Worm (Caenorhabditis elegans) whole organism, mixed stage, embryonic: Measurements from ENCODE around the gene T19D7.7.

Experiments used
- M03D4.4 ChIP-seq: sonication (generic microtip); optimal IDR thresholded peaks from 2 replicates; lab custom pipeline; 2017; ENCODE audit warnings: mild to moderate bottlenecking, missing genetic modification characterization, missing compliant biosample characterization
- bed-3 ChIP-seq: fragments of 200-800 bp; sonication (Bioruptor generic); optimal IDR thresholded peaks from 3 replicates; lab custom pipeline; 2018; ENCODE audit warnings: mild to moderate bottlenecking, missing genetic modification characterization, moderate library complexity, missing compliant biosample characterization
- blmp-1 ChIP-seq: fragments of 150-350 bp; optimal IDR thresholded peaks from 2 replicates; lab custom pipeline; 2014; ENCODE audit warnings: missing biosample characterization, missing genetic modification characterization
- ceh-39 ChIP-seq: fragments of 150-350 bp; optimal IDR thresholded peaks from 2 replicates; lab custom pipeline; 2014; ENCODE audit warnings: missing biosample characterization, missing genetic modification characterization
- ceh-43 ChIP-seq: fragments of 200-800 bp; sonication (Bioruptor generic); optimal IDR thresholded peaks from 2 replicates; lab custom pipeline; 2018; ENCODE audit warnings: mild to moderate bottlenecking, missing genetic modification characterization, moderate library complexity, missing compliant biosample characterization
- ceh-83 ChIP-seq: fragments of 200-800 bp; sonication (Bioruptor generic); optimal IDR thresholded peaks from 2 replicates; lab custom pipeline; 2018; ENCODE audit warnings: mild to moderate bottlenecking, missing genetic modification characterization, missing compliant biosample characterization
- ces-1 ChIP-seq: fragments of 150-350 bp; optimal IDR thresholded peaks from 2 replicates; lab custom pipeline; 2014; ENCODE audit warnings: missing biosample characterization, missing genetic modification reagents, missing genetic modification characterization
- drap-1 ChIP-seq: fragments of 200-800 bp; sonication (Bioruptor generic); optimal IDR thresholded peaks from 3 replicates; lab custom pipeline; 2018; ENCODE audit warnings: mild to moderate bottlenecking, missing genetic modification characterization, missing compliant biosample characterization
- elt-1 ChIP-seq: sonication (generic microtip); optimal IDR thresholded peaks from 2 replicates; lab custom pipeline; 2017; ENCODE audit warnings: missing genetic modification characterization, mild to moderate bottlenecking, missing compliant biosample characterization, antibody characterized with exemption, moderate library complexity, borderline replicate concordance; ENCODE audit not compliant: insufficient read depth
- elt-3 ChIP-seq: fragments of 150-350 bp; optimal IDR thresholded peaks from 2 replicates; lab custom pipeline; 2014; ENCODE audit warnings: missing biosample characterization, missing genetic modification characterization
- flh-1 ChIP-seq: fragments of 200-800 bp; sonication (Bioruptor generic); optimal IDR thresholded peaks from 2 replicates; lab custom pipeline; 2018; ENCODE audit warnings: mild to moderate bottlenecking, missing genetic modification characterization, moderate library complexity, missing compliant biosample characterization
- ham-2 ChIP-seq: fragments of 200-800 bp; sonication (Bioruptor generic); optimal IDR thresholded peaks from 2 replicates; lab custom pipeline; 2018; ENCODE audit warnings: mild to moderate bottlenecking, missing genetic modification characterization, missing compliant biosample characterization
- hlh-1 ChIP-seq: fragments of 150-350 bp; optimal IDR thresholded peaks from 2 replicates; lab custom pipeline; 2014; ENCODE audit warnings: missing biosample characterization, missing genetic modification reagents, missing genetic modification characterization
- lin-32 ChIP-seq: fragments of 200-800 bp; sonication (Bioruptor generic); optimal IDR thresholded peaks from 2 replicates; lab custom pipeline; 2018; ENCODE audit warnings: mild to moderate bottlenecking, missing genetic modification characterization, missing compliant biosample characterization
- lsy-2 ChIP-seq: fragments of 150-350 bp; optimal IDR thresholded peaks from 2 replicates; lab custom pipeline; 2014; ENCODE audit warnings: missing biosample characterization, missing genetic modification characterization
- mab-5 ChIP-seq: fragments of 150-350 bp; optimal IDR thresholded peaks from 2 replicates; lab custom pipeline; 2014; ENCODE audit warnings: missing biosample characterization, missing genetic modification characterization
- mep-1 ChIP-seq: fragments of 150-350 bp; optimal IDR thresholded peaks from 2 replicates; lab custom pipeline; 2017; ENCODE audit warnings: missing biosample characterization, missing genetic modification reagents, missing genetic modification characterization, inconsistent platforms
- mls-2 ChIP-seq: sonication (generic microtip); optimal IDR thresholded peaks from 2 replicates; lab custom pipeline; 2016; ENCODE audit warnings: mild to moderate bottlenecking, missing genetic modification characterization, moderate library complexity, missing compliant biosample characterization
- nhr-2 ChIP-seq: fragments of 150-350 bp; optimal IDR thresholded peaks from 2 replicates; lab custom pipeline; 2014; ENCODE audit warnings: missing biosample characterization, missing genetic modification characterization
- nhr-237 ChIP-seq: fragments of 150-350 bp; optimal IDR thresholded peaks from 2 replicates; lab custom pipeline; 2014; ENCODE audit warnings: missing biosample characterization, missing genetic modification characterization
- nhr-28 ChIP-seq: fragments of 150-350 bp; optimal IDR thresholded peaks from 2 replicates; lab custom pipeline; 2014; ENCODE audit warnings: missing biosample characterization, missing genetic modification characterization
- nhr-76 ChIP-seq: sonication (generic microtip); optimal IDR thresholded peaks from 2 replicates; lab custom pipeline; 2017; ENCODE audit warnings: missing biosample characterization, missing genetic modification characterization
- pha-4 ChIP-seq: fragments of 150-350 bp; optimal IDR thresholded peaks from 2 replicates; lab custom pipeline; 2018; ENCODE audit warnings: missing biosample characterization, missing genetic modification reagents, missing genetic modification characterization
- sem-2 ChIP-seq: fragments of 200-800 bp; sonication (Bioruptor generic); optimal IDR thresholded peaks from 2 replicates; lab custom pipeline; 2018; ENCODE audit warnings: mild to moderate bottlenecking, missing genetic modification characterization, missing compliant biosample characterization
- snpc-4 ChIP-seq: fragments of 150-350 bp; optimal IDR thresholded peaks from 2 replicates; lab custom pipeline; 2014; ENCODE audit warnings: missing biosample characterization, missing genetic modification characterization
- sptf-1 ChIP-seq: sonication (generic microtip); optimal IDR thresholded peaks from 2 replicates; lab custom pipeline; 2017; ENCODE audit warnings: mild to moderate bottlenecking, missing genetic modification characterization, moderate library complexity, missing compliant biosample characterization
- tbx-8 ChIP-seq: fragments of 200-800 bp; sonication (Bioruptor generic); optimal IDR thresholded peaks from 2 replicates; lab custom pipeline; 2018; ENCODE audit warnings: mild to moderate bottlenecking, missing genetic modification characterization, moderate library complexity, missing compliant biosample characterization
- unc-120 ChIP-seq: sonication (generic microtip); optimal IDR thresholded peaks from 2 replicates; lab custom pipeline; 2017; ENCODE audit warnings: missing genetic modification characterization, missing compliant biosample characterization; ENCODE audit not compliant: poor library complexity, severe bottlenecking
- unc-39 ChIP-seq: fragments of 150-350 bp; optimal IDR thresholded peaks from 2 replicates; lab custom pipeline; 2014; ENCODE audit warnings: missing biosample characterization, missing genetic modification characterization
- unc-62 ChIP-seq: fragments of 150-350 bp; optimal IDR thresholded peaks from 2 replicates; lab custom pipeline; 2014; ENCODE audit warnings: missing biosample characterization, missing genetic modification reagents, missing genetic modification characterization
- ztf-11 ChIP-seq: fragments of 150-350 bp; optimal IDR thresholded peaks from 2 replicates; lab custom pipeline; 2014; ENCODE audit warnings: missing biosample characterization, missing genetic modification characterization

T19D7.7 gene

ce11 chrX:646493-646892, 34.3 kb downstream of the T19D7.7 start:
- no peak for TF ChIP-seq ham-2 (GFP tag; lab: Kevin White, UChicago)
- TF ChIP-seq pha-4, result no peak
- TF ChIP-seq sptf-1 (tag; lab: Kevin White, UChicago), result no peak
- no peak for TF ChIP-seq ztf-11 (tag; lab: Kevin White, UChicago)
- TF ChIP-seq elt-3 (tag; lab: Kevin White, UChicago), result no peak
- no peak for TF ChIP-seq mep-1
- no peak for TF ChIP-seq nhr-237 (tag; lab: Kevin White, UChicago)
- no peak for TF ChIP-seq tbx-8 (GFP tag; lab: Kevin White, UChicago)

- no peak for TF ChIP-seq ztf-11 (tag; lab: Kevin White, UChicago)
- no peak for TF ChIP-seq ceh-83 (GFP tag; lab: Kevin White, UChicago)
- no peak for TF ChIP-seq ceh-39 (tag; lab: Kevin White, UChicago)
- no peak for TF ChIP-seq unc-62
- TF ChIP-seq nhr-76 (tag; lab: Kevin White, UChicago), result no peak
- no peak for TF ChIP-seq bed-3 (GFP tag; lab: Kevin White, UChicago)
- TF ChIP-seq M03D4.4 (tag; lab: Kevin White, UChicago), result no peak
- no peak for TF ChIP-seq unc-120 (tag; lab: Kevin White, UChicago)
- no peak for TF ChIP-seq lin-32 (GFP tag; lab: Kevin White, UChicago)
- no peak for TF ChIP-seq snpc-4 (tag; lab: Kevin White, UChicago)
- no peak for TF ChIP-seq hlh-1 (tag; lab: Kevin White, UChicago)
- TF ChIP-seq mab-5, result no peak
- TF ChIP-seq drap-1 (GFP tag; lab: Kevin White, UChicago), result no peak
These were observed 35.2 kb downstream of the T19D7.7 start for ce11 chrX:645589-645988.

ce11 chrX:642817-643216, 38.0 kb downstream of the T19D7.7 start:
- TF ChIP-seq nhr-28 (tag; lab: Kevin White, UChicago), result no peak
- TF ChIP-seq nhr-237 (tag; lab: Kevin White, UChicago), result no peak
- TF ChIP-seq lin-32 (GFP tag; lab: Kevin White, UChicago), result no peak
- TF ChIP-seq elt-1 (tag; lab: Kevin White, UChicago), result no peak
- no peak for TF ChIP-seq flh-1
- TF ChIP-seq hlh-1 (tag; lab: Kevin White, UChicago), result no peak
- TF ChIP-seq lsy-2, result no peak
- no peak for TF ChIP-seq sem-2 (GFP tag; lab: Kevin White, UChicago)
- no peak for TF ChIP-seq nhr-76 (tag; lab: Kevin White, UChicago)
- no peak for TF ChIP-seq bed-3 (GFP tag; lab: Kevin White, UChicago)
- no peak for TF ChIP-seq nhr-2 (tag; lab: Kevin White, UChicago)
- no peak for TF ChIP-seq ceh-43 (GFP tag; lab: Kevin White, UChicago)
- TF ChIP-seq tbx-8 (GFP tag; lab: Kevin White, UChicago), result no peak
- TF ChIP-seq elt-3 (tag; lab: Kevin White, UChicago), result no peak
- TF ChIP-seq drap-1 (GFP tag; lab: Kevin White, UChicago), result no peak
- TF ChIP-seq M03D4.4 (tag; lab: Kevin White, UChicago), result no peak
- TF ChIP-seq ham-2 (GFP tag; lab: Kevin White, UChicago), result no peak
- TF ChIP-seq ces-1 (GFP tag; lab: Kevin White, UChicago), result no peak
- TF ChIP-seq sptf-1 (tag; lab: Kevin White, UChicago), result no peak
- TF ChIP-seq, all 35 proteins: peak for 0

- no peak for TF ChIP-seq lsy-2
- no peak for TF ChIP-seq drap-1 (GFP tag; lab: Kevin White, UChicago)
- TF ChIP-seq M03D4.4 (tag; lab: Kevin White, UChicago), result no peak
- TF ChIP-seq sptf-1 (tag; lab: Kevin White, UChicago), result no peak
- no peak for TF ChIP-seq pha-4
- TF ChIP-seq sem-2 (GFP tag; lab: Kevin White, UChicago), result no peak
- TF ChIP-seq lin-32 (GFP tag; lab: Kevin White, UChicago), result no peak
- no peak for TF ChIP-seq mls-2 (tag; lab: Kevin White, UChicago)
- TF ChIP-seq snpc-4 (tag; lab: Kevin White, UChicago), result no peak
These were observed 39.4 kb downstream of the T19D7.7 start, which contains the start of gene M6.11 for ce11 chrX:641440-641839. M6.11 (minus strand) TSS chrX:641540.

- no peak for TF ChIP-seq blmp-1 (tag; lab: Kevin White, UChicago)
- no peak for TF ChIP-seq nhr-2 (tag; lab: Kevin White, UChicago)
- TF ChIP-seq unc-39 (tag; lab: Kevin White, UChicago), result no peak
- TF ChIP-seq elt-3 (tag; lab: Kevin White, UChicago), result no peak
- no peak for TF ChIP-seq lin-32 (GFP tag; lab: Kevin White, UChicago)
- no peak for TF ChIP-seq pha-4
- TF ChIP-seq mep-1, result no peak
These were observed 43.2 kb downstream of the T19D7.7 start for ce11 chrX:637588-637987.
